Fruit fly (Drosophila melanogaster): ENCODE results near the gene Moca-cyp.

Moca-cyp gene

DNA sequence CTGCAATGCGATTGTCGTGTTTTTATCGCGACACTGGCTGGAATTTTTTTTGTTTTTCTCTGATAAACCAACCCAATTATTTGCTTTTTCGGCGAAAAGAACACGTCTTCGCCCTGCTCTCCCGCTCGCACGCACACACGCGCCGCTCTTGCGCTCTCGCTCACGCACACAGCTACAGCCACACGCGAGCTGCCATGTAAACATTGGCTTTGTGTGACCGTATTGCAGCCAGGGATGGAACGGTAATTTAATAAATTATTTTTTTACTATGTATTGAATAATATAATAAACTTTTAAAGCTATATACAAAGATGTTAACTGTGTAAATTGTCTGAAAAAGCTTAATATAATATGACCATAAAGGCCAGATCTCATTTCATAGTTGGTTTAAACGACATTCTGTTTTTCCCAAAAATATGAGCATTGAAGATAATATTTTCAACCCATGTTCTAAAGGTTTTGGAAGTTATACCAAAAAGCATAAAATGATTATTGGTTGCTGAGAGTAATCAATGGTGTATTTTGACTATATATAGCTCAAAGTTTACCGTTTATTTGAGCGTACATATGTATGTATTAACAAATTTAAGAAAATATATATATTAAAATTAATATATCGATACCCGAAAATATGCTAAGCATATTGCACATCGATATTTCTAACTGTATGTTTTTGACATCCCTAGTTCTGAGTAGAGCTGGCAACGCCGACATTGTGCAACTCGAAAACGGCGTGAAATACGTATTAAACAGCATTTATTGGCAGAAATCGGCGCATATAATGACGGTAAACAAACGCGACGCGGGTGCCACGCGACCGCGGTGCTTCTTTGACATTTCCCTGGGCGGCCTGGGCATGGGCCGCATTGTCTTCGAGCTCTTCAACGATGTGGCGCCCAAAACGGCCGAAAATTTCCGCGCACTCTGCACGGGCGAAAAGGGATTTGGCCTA, at the start of gene Moca-cyp, which contains the start of gene Gfat2 (continued):
- TF ChIP-seq CG6808 (GFP tag; optimal IDR thresholded peaks at IDR 0.05) (peak; percentile 0), CG8632 (GFP tag; optimal IDR thresholded peaks at IDR 0.05) (peak; percentile 52), CG6163 (GFP tag; IDR thresholded peaks at IDR 0.05) (peak; percentile 69), acj6 (GFP tag; optimal IDR thresholded peaks at IDR 0.05) (peak; percentile 61), CG9139 (GFP tag; optimal IDR thresholded peaks at IDR 0.05) (no peak), Eip78C (GFP tag) (peak; percentile 85), pdm3 (GFP tag; optimal IDR thresholded peaks at IDR 0.05) (peak; percentile 49), vri (GFP tag; optimal IDR thresholded peaks at IDR 0.05) (peak; percentile 13), CG32006 (GFP tag; optimal IDR thresholded peaks at IDR 0.05) (peak; percentile 64), eg (GFP tag; IDR thresholded peaks at IDR 0.05) (peak; percentile 62), Lpt (GFP tag; optimal IDR thresholded peaks at IDR 0.05) (peak; percentile 48)

DNA sequence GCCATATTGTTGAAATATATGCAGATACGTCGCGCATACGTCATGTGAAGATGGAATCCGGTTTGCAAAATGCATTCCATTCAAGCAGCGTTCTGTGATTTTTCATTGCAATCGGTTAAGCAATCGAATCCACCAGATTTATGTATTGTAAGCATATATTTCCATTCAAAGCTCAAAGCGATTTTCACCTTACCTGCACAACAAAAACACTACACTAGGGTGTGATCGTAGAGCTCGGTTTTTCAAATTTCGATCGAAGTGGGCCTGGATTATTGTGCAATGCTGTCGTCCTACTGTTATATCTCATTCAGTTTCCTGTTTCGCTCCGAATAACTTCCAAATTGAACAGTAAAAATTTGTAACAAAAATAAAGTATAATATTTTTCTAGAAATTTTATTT, 49.1 kb upstream of the Moca-cyp start, which contains the start of gene Mst98Ca:
Mst98Ca (plus strand) TSS at position 301 of the 400 bp plus-strand sequence.
- no peak for TF ChIP-seq spab (GFP tag; optimal IDR thresholded peaks at IDR 0.05)
- TF ChIP-seq CG6792 (GFP tag; optimal IDR thresholded peaks at IDR 0.05) = no peak
- TF ChIP-seq CG11762 (GFP tag; optimal IDR thresholded peaks at IDR 0.05; ENCODE audit: insufficient read depth) = no peak
- TF ChIP-seq CG3919 (GFP tag; optimal IDR thresholded peaks at IDR 0.05) = no peak
- TF ChIP-seq OdsH (GFP tag; optimal IDR thresholded peaks at IDR 0.05) = no peak
- TF ChIP-seq topi (GFP tag; optimal IDR thresholded peaks at IDR 0.05) = no peak
- TF ChIP-seq Ets96B (tag; optimal IDR thresholded peaks at IDR 0.05) = no peak
- TF ChIP-seq ss (GFP tag; optimal IDR thresholded peaks at IDR 0.05) = no peak

dm6 chr3R:28292498-28292897, 47.6 kb upstream of the Moca-cyp start, which contains the start of gene Mst98Cb:
TSS of gene Mst98Cb (plus strand) at chr3R:28292798.
- TF ChIP-seq CG7368 (GFP tag; optimal IDR thresholded peaks at IDR 0.05) (no peak), esn (GFP tag; optimal IDR thresholded peaks at IDR 0.05) (no peak), CG4318 (GFP tag; optimal IDR thresholded peaks at IDR 0.05) (no peak), Smox (GFP tag; optimal IDR thresholded peaks at IDR 0.05) (no peak)

DNA sequence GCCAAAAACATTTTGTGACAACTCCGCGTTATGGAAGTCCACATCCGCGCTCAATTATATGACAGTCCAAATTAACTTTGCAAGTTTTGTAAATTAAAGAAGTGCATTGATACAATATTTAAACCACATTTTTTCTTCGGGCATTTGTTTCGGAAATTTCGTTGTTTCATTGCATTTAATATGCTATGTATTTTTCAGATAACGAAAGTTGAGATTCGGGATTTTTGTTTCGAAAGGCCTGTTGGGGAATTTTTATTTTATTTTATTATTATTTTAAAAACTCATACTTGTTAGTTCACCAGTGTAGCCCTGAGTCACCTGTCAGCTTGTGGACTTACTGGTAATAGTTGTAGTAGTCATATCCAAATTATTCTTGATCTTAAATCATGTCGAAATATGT, 46.4 kb upstream of the Moca-cyp start, which contains the start of gene UQCR-14L:
UQCR-14L (plus strand) TSS at position 301 of the 400 bp plus-strand sequence.
- TF ChIP-seq svp (GFP tag) (peak; percentile 35), CG6276 (GFP tag; optimal IDR thresholded peaks at IDR 0.05) (no peak)

- peak; percentile 22 for TF ChIP-seq CG32006 (GFP tag; optimal IDR thresholded peaks at IDR 0.05)
- TF ChIP-seq CG11294 (GFP tag; IDR thresholded peaks at IDR 0.05) = no peak
- TF ChIP-seq CG6163 (GFP tag; IDR thresholded peaks at IDR 0.05) = 0 out of 3 replicates have a peak, but pooled peaks have one; percentile 39
- TF ChIP-seq eg (GFP tag; IDR thresholded peaks at IDR 0.05) = 0 out of 3 replicates have a peak, but pooled peaks have one; percentile 20
- peak; percentile 37 for TF ChIP-seq svp (GFP tag)
- no peak for TF ChIP-seq CG7368 (GFP tag; optimal IDR thresholded peaks at IDR 0.05)
- TF ChIP-seq Eip78C (GFP tag) = peak; percentile 51
- TF ChIP-seq Hr39 (GFP tag; optimal IDR thresholded peaks at IDR 0.05) = peak; percentile 6
Measured at dm6 chr3R:28297513-28297912, 42.6 kb upstream of the Moca-cyp start.

DNA sequence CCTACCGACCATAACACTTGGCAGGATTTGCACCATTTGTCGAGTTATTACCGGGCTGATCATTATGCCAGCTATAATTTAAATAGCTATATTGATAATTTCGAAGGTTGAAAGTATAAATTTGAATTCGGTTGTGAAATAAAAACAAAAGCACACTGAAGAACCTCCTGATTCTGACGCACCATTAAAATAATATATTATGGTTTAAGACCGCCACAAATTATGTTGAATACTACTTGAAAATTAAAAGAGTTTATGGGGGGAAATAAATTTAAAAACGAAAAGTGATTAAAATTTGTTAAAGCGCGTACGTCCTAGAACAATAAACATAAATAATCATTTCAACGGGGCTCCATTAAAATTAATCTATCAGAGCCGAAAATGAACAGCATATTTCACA, 35.6 kb upstream of the Moca-cyp start, which contains the start of gene CG12516:
CG12516 (minus strand) TSS at position 101 of the 400 bp plus-strand sequence.
- no peak for TF ChIP-seq CG15336 (GFP tag; IDR thresholded peaks at IDR 0.05)
- no peak for TF ChIP-seq net (GFP tag; optimal IDR thresholded peaks at IDR 0.05)
- no peak for TF ChIP-seq CG11294 (GFP tag; IDR thresholded peaks at IDR 0.05)
- no peak for TF ChIP-seq Eip93F (GFP tag; optimal IDR thresholded peaks at IDR 0.05)
